Worm (Caenorhabditis elegans): ENCODE data around the gene pho-4.
A peak's percentile ranks its signal among the peaks of the same experiment; 100 is the strongest.

The pho-4 gene

ce11 chrII:5195504-5195903 is 42.8 kb downstream of the pho-4 start, which contains the start of gene C34F11.5:
TSS of gene C34F11.5 (plus strand) at chrII:5195804.
- TF ChIP-seq lin-13 (GFP tag; optimal IDR thresholded peaks at IDR 0.05) (no peak), C04F5.9 (tag; optimal IDR thresholded peaks at IDR 0.05) (no peak), sup-37 (GFP tag; optimal IDR thresholded peaks at IDR 0.05) (no peak), alr-1 (tag; optimal IDR thresholded peaks at IDR 0.05; ENCODE audit: borderline replicate concordance) (no peak), ces-1 (GFP tag; optimal IDR thresholded peaks at IDR 0.05) (no peak), snu-23 (GFP tag; optimal IDR thresholded peaks at IDR 0.05) (no peak), tbx-2 (tag; optimal IDR thresholded peaks at IDR 0.05) (no peak), nhr-90 (tag; optimal IDR thresholded peaks at IDR 0.05; ENCODE audit: poor library complexity) (no peak), grh-1 (GFP tag; IDR thresholded peaks at IDR 0.05) (no peak), sox-4 (tag; optimal IDR thresholded peaks at IDR 0.05) (no peak), mab-9 (GFP tag; IDR thresholded peaks at IDR 0.05) (no peak), skn-1 (tag; optimal IDR thresholded peaks at IDR 0.05) (no peak), fos-1 (tag; optimal IDR thresholded peaks at IDR 0.05) (no peak), dpl-1 (GFP tag; optimal IDR thresholded peaks at IDR 0.05) (no peak), snpc-4 (tag; optimal IDR thresholded peaks at IDR 0.05) (no peak), lin-39 (tag; optimal IDR thresholded peaks at IDR 0.05) (no peak), F16B12.6 (tag; optimal IDR thresholded peaks at IDR 0.05) (no peak), blmp-1 (tag; optimal IDR thresholded peaks at IDR 0.05) (no peak)

ce11 chrII:5194066-5194465 is 44.2 kb downstream of the pho-4 start, which contains the start of gene msp-49:
TSS of gene msp-49 (plus strand) at chrII:5194366.
- no peak for TF ChIP-seq mef-2 (tag; optimal IDR thresholded peaks at IDR 0.05)
- TF ChIP-seq unc-86 (tag; optimal IDR thresholded peaks at IDR 0.05): no peak
- TF ChIP-seq fkh-8 (tag; optimal IDR thresholded peaks at IDR 0.05): no peak
- TF ChIP-seq aha-1 (tag; optimal IDR thresholded peaks at IDR 0.05): no peak
- TF ChIP-seq fos-1 (tag; optimal IDR thresholded peaks at IDR 0.05): no peak
- TF ChIP-seq nhr-84 (tag; optimal IDR thresholded peaks at IDR 0.05): no peak
- TF ChIP-seq snpc-4 (tag; optimal IDR thresholded peaks at IDR 0.05): no peak
- TF ChIP-seq dsc-1 (tag; optimal IDR thresholded peaks at IDR 0.05): no peak
- no peak for TF ChIP-seq xbp-1 (tag; optimal IDR thresholded peaks at IDR 0.05)
- TF ChIP-seq egl-13 (tag; optimal IDR thresholded peaks at IDR 0.05): no peak
- no peak for TF ChIP-seq hlh-4 (tag; optimal IDR thresholded peaks at IDR 0.05)
- TF ChIP-seq tbx-2 (tag; optimal IDR thresholded peaks at IDR 0.05): no peak
- TF ChIP-seq tlp-1 (tag; optimal IDR thresholded peaks at IDR 0.05): no peak
- no peak for TF ChIP-seq ztf-11 (tag; optimal IDR thresholded peaks at IDR 0.05)
- no peak for TF ChIP-seq grh-1 (GFP tag; IDR thresholded peaks at IDR 0.05)

- peak; percentile 25 for TF ChIP-seq jun-1 (tag; optimal IDR thresholded peaks at IDR 0.05)
- no peak for TF ChIP-seq sptf-1 (tag; optimal IDR thresholded peaks at IDR 0.05)
- no peak for TF ChIP-seq blmp-1 (tag; optimal IDR thresholded peaks at IDR 0.05)
- TF ChIP-seq lin-35 (GFP tag; optimal IDR thresholded peaks at IDR 0.05): peak in 1 of 2 experiments; percentile 22
- no peak for TF ChIP-seq unc-98 (GFP tag; IDR thresholded peaks at IDR 0.05)
- no peak for TF ChIP-seq hlh-17 (GFP tag; optimal IDR thresholded peaks at IDR 0.05; ENCODE audit: borderline replicate concordance)
- TF ChIP-seq unc-86 (tag; optimal IDR thresholded peaks at IDR 0.05): no peak
- no peak for TF ChIP-seq F16B12.6 (tag; optimal IDR thresholded peaks at IDR 0.05)
- TF ChIP-seq egl-27 (tag; optimal IDR thresholded peaks at IDR 0.05): no peak
- TF ChIP-seq swsn-7 (tag; optimal IDR thresholded peaks at IDR 0.05): no peak
- no peak for TF ChIP-seq mef-2 (tag; optimal IDR thresholded peaks at IDR 0.05)
- no peak for TF ChIP-seq efl-1 (optimal IDR thresholded peaks at IDR 0.05)
- peak in 1 of 2 experiments; percentile 70 for TF ChIP-seq efl-1 (GFP tag; optimal IDR thresholded peaks at IDR 0.05 in 1 of 2)
- no peak for TF ChIP-seq lin-15B (tag; optimal IDR thresholded peaks at IDR 0.05)
- TF ChIP-seq elt-2 (tag; optimal IDR thresholded peaks at IDR 0.05): peak; percentile 96
- no peak for TF ChIP-seq nhr-47 (tag; optimal IDR thresholded peaks at IDR 0.05)
Measured at ce11 chrII:5191766-5192165, 46.5 kb downstream of the pho-4 start.
